Fruit fly (Drosophila melanogaster): ENCODE measurements around the gene Ube4A.

The Ube4A gene

dm6 chr2L:6612477-6613004 lies 45.8 kb upstream of the Ube4A start (continued):
- TF ChIP-seq CG11723 (GFP tag; optimal IDR thresholded peaks at IDR 0.05): peak; percentile 100
- TF ChIP-seq Gsc (GFP tag; IDR thresholded peaks at IDR 0.05): peak; percentile 99
- peak; percentile 100 for TF ChIP-seq sqz (GFP tag; optimal IDR thresholded peaks at IDR 0.05)
- peak; percentile 99 for TF ChIP-seq CG14710 (tag; optimal IDR thresholded peaks at IDR 0.05)
- peak; percentile 100 for TF ChIP-seq Gug (GFP tag; IDR thresholded peaks at IDR 0.05)
- TF ChIP-seq mam (GFP tag; optimal IDR thresholded peaks at IDR 0.05): peak; percentile 100
- TF ChIP-seq shn (GFP tag; optimal IDR thresholded peaks at IDR 0.05): peak; percentile 100
- TF ChIP-seq CG8089 (GFP tag; optimal IDR thresholded peaks at IDR 0.05): peak; percentile 100
- TF ChIP-seq chif (GFP tag; optimal IDR thresholded peaks at IDR 0.05): peak; percentile 100
- peak; percentile 95 for TF ChIP-seq CG18011 (GFP tag; optimal IDR thresholded peaks at IDR 0.05)
- TF ChIP-seq CG11504 (tag; optimal IDR thresholded peaks at IDR 0.05): peak; percentile 99
- TF ChIP-seq CG4404 (GFP tag; IDR thresholded peaks at IDR 0.05): peak; percentile 100
- TF ChIP-seq CkIIα-i1 (GFP tag; IDR thresholded peaks at IDR 0.05): peak; percentile 99
- TF ChIP-seq Deaf1 (tag; optimal IDR thresholded peaks at IDR 0.05): peak; percentile 96
- peak in 1 of 2 experiments; percentile 99 for TF ChIP-seq Hr78 (GFP tag; optimal IDR thresholded peaks at IDR 0.05)
- peak; percentile 100 for TF ChIP-seq luna (GFP tag; optimal IDR thresholded peaks at IDR 0.05)
- TF ChIP-seq Hr39 (optimal IDR thresholded peaks at IDR 0.05): no peak
- peak; percentile 100 for TF ChIP-seq zen (tag; optimal IDR thresholded peaks at IDR 0.05)
- TF ChIP-seq sc (optimal IDR thresholded peaks at IDR 0.05): no peak
- peak; percentile 100 for TF ChIP-seq sc (GFP tag; optimal IDR thresholded peaks at IDR 0.05)
- peak; percentile 97 for TF ChIP-seq CG15514 (GFP tag; optimal IDR thresholded peaks at IDR 0.05)
- 0 out of 2 replicates have a peak, but pooled peaks have one; percentile 33 for TF ChIP-seq unc-4 (GFP tag; IDR thresholded peaks at IDR 0.05; ENCODE audit: partially characterized antibody)
- peak; percentile 100 for TF ChIP-seq gce (GFP tag; IDR thresholded peaks at IDR 0.05)
- peak; percentile 100 for TF ChIP-seq NFAT (GFP tag; IDR thresholded peaks at IDR 0.05)
- TF ChIP-seq mld (GFP tag; IDR thresholded peaks at IDR 0.05; ENCODE audit: partially characterized antibody): no peak
- TF ChIP-seq vnd (GFP tag; IDR thresholded peaks at IDR 0.05; ENCODE audit: partially characterized antibody): no peak
- TF ChIP-seq CG3407 (GFP tag; optimal IDR thresholded peaks at IDR 0.05): peak; percentile 99
- peak; percentile 100 for TF ChIP-seq Poxn (GFP tag; IDR thresholded peaks at IDR 0.05)
- peak; percentile 100 for TF ChIP-seq CG3281 (GFP tag; optimal IDR thresholded peaks at IDR 0.05)
- peak; percentile 100 for TF ChIP-seq sug (tag; optimal IDR thresholded peaks at IDR 0.05)
- peak; percentile 99 for TF ChIP-seq dan (GFP tag; IDR thresholded peaks at IDR 0.05)
- peak; percentile 95 for TF ChIP-seq CG7928 (GFP tag; optimal IDR thresholded peaks at IDR 0.05)
- peak; percentile 99 for TF ChIP-seq D19A (tag; optimal IDR thresholded peaks at IDR 0.05)
- TF ChIP-seq chm (GFP tag; IDR thresholded peaks at IDR 0.05): peak; percentile 100
- TF ChIP-seq knrl (GFP tag; IDR thresholded peaks at IDR 0.05; ENCODE audit: partially characterized antibody): peak; percentile 59; the same call in 2 of the 3 replicates
- TF ChIP-seq en (GFP tag; optimal IDR thresholded peaks at IDR 0.05): peak; percentile 100
- TF ChIP-seq Sin3A (optimal IDR thresholded peaks at IDR 0.05): no peak
- TF ChIP-seq Ada2b (GFP tag; IDR thresholded peaks at IDR 0.05): peak; percentile 100
- peak; percentile 100 for TF ChIP-seq CG17359 (tag; optimal IDR thresholded peaks at IDR 0.05)
- TF ChIP-seq oc (tag; optimal IDR thresholded peaks at IDR 0.05): peak; percentile 100
- TF ChIP-seq CG2120 (GFP tag; optimal IDR thresholded peaks at IDR 0.05): peak; percentile 100
- peak; percentile 100 for TF ChIP-seq kah (GFP tag; optimal IDR thresholded peaks at IDR 0.05)
- peak; percentile 100 for TF ChIP-seq gsb (GFP tag; IDR thresholded peaks at IDR 0.05)
- peak; percentile 94 for TF ChIP-seq crol (GFP tag; IDR thresholded peaks at IDR 0.05)
- TF ChIP-seq Ptx1 (GFP tag; IDR thresholded peaks at IDR 0.05): peak; percentile 100
- peak; percentile 100 for TF ChIP-seq ac (GFP tag; optimal IDR thresholded peaks at IDR 0.05)
- peak; percentile 100 for TF ChIP-seq CG3726 (GFP tag; IDR thresholded peaks at IDR 0.05)
- TF ChIP-seq br (optimal IDR thresholded peaks at IDR 0.05): no peak
- peak; percentile 99 for TF ChIP-seq p53 (GFP tag; optimal IDR thresholded peaks at IDR 0.05)
- peak; percentile 100 for TF ChIP-seq CG15011 (GFP tag; optimal IDR thresholded peaks at IDR 0.05)
- peak; percentile 100 for TF ChIP-seq CG4617 (GFP tag; optimal IDR thresholded peaks at IDR 0.05; ENCODE audit: borderline replicate concordance)
